Fruit fly (Drosophila melanogaster) whole organism, pupa: Measurements from ENCODE around the gene CG18788.

Experiments
- CG10348 ChIP-seq: fragments of 200-800 bp; sonication (Bioruptor generic); IDR thresholded peaks from 2 replicates; pipeline ENCODE4 v1.3.6; 2022; ENCODE audit warnings: missing biosample characterization, missing genetic modification characterization
- CG12605 ChIP-seq: fragments of 200-800 bp; sonication (Bioruptor generic); IDR thresholded peaks from 2 replicates; pipeline ENCODE4 v1.3.6; 2022; ENCODE audit warnings: missing biosample characterization, missing genetic modification characterization
- CG13204 ChIP-seq: fragments of 200-800 bp; sonication (Bioruptor generic); optimal IDR thresholded peaks from 2 replicates; lab custom pipeline; 2018; ENCODE audit warnings: missing biosample characterization, mild to moderate bottlenecking, missing genetic modification characterization, moderate library complexity
- CG14655 ChIP-seq: fragments of 200-800 bp; sonication (Bioruptor generic); optimal IDR thresholded peaks from 3 replicates; lab custom pipeline; 2017; ENCODE audit warnings: mild to moderate bottlenecking, missing biosample characterization, missing genetic modification reagents, missing genetic modification characterization
- CG15710 ChIP-seq: fragments of 200-800 bp; sonication (Bioruptor generic); optimal IDR thresholded peaks from 2 replicates; lab custom pipeline; 2018; ENCODE audit warnings: missing biosample characterization, mild to moderate bottlenecking, missing genetic modification characterization, moderate library complexity
- CG17806 ChIP-seq: fragments of 200-800 bp; sonication (Bioruptor generic); optimal IDR thresholded peaks from 2 replicates; lab custom pipeline; 2018; ENCODE audit warnings: missing biosample characterization, mild to moderate bottlenecking, missing genetic modification characterization, moderate library complexity
- CG32121 ChIP-seq: fragments of 200-800 bp; sonication (Bioruptor generic); IDR thresholded peaks from 2 replicates; pipeline ENCODE4 v1.3.6; 2022; ENCODE audit warnings: missing biosample characterization, missing genetic modification characterization
- CG34367 ChIP-seq: fragments of 200-800 bp; sonication (Bioruptor generic); optimal IDR thresholded peaks from 2 replicates; lab custom pipeline; 2018; ENCODE audit warnings: missing biosample characterization, mild to moderate bottlenecking, missing genetic modification characterization
- CG4496 ChIP-seq: fragments of 200-800 bp; sonication (Bioruptor generic); IDR thresholded peaks from 3 replicates; pipeline ENCODE4 v1.3.6; 2022; ENCODE audit warnings: missing biosample characterization, missing genetic modification characterization
- CG8159 ChIP-seq: fragments of 200-800 bp; sonication (Bioruptor generic); optimal IDR thresholded peaks from 3 replicates; lab custom pipeline; 2018; ENCODE audit warnings: missing biosample characterization, mild to moderate bottlenecking, missing genetic modification characterization, moderate library complexity
- CG8301 ChIP-seq: fragments of 200-800 bp; sonication (Bioruptor generic); optimal IDR thresholded peaks from 2 replicates; lab custom pipeline; 2018; ENCODE audit warnings: missing biosample characterization, mild to moderate bottlenecking, missing genetic modification characterization
- CG9948 ChIP-seq: fragments of 200-800 bp; sonication (Bioruptor generic); optimal IDR thresholded peaks from 2 replicates; lab custom pipeline; 2018; ENCODE audit warnings: missing biosample characterization, mild to moderate bottlenecking, missing genetic modification characterization, moderate library complexity
- D1 ChIP-seq: fragments of 200-800 bp; sonication (Bioruptor generic); optimal IDR thresholded peaks from 2 replicates; lab custom pipeline; 2018; ENCODE audit warnings: missing biosample characterization, mild to moderate bottlenecking, missing genetic modification characterization, moderate library complexity
- EcR ChIP-seq: fragments of 200-800 bp; sonication (Bioruptor generic); optimal IDR thresholded peaks from 3 replicates; lab custom pipeline; 2019; ENCODE audit warnings: missing biosample characterization, missing genetic modification characterization, mild to moderate bottlenecking, moderate library complexity, missing genetic modification reagents
- Ets98B ChIP-seq: fragments of 200-800 bp; sonication (Bioruptor generic); IDR thresholded peaks from 2 replicates; pipeline ENCODE4 v1.3.6; 2022; ENCODE audit warnings: missing biosample characterization, missing genetic modification characterization
- Pif1A ChIP-seq: fragments of 200-800 bp; sonication (Bioruptor generic); optimal IDR thresholded peaks from 3 replicates; lab custom pipeline; 2016; ENCODE audit warnings: missing biosample characterization, missing genetic modification characterization
- Pif1B ChIP-seq: fragments of 200-800 bp; sonication (Bioruptor generic); optimal IDR thresholded peaks from 3 replicates; lab custom pipeline; 2016; ENCODE audit warnings: missing biosample characterization, missing genetic modification characterization
- Snoo ChIP-seq: fragments of 200-800 bp; sonication (Bioruptor generic); optimal IDR thresholded peaks from 3 replicates; lab custom pipeline; 2017; ENCODE audit warnings: missing biosample characterization, mild to moderate bottlenecking, missing genetic modification characterization, inconsistent platforms
- fd96Ca ChIP-seq: fragments of 200-800 bp; sonication (Bioruptor generic); IDR thresholded peaks from 3 replicates; pipeline ENCODE4 v1.3.6; 2022; ENCODE audit warnings: missing biosample characterization, missing genetic modification characterization
- gl ChIP-seq: fragments of 200-800 bp; sonication (Bioruptor generic); optimal IDR thresholded peaks from 2 replicates; lab custom pipeline; 2018; ENCODE audit warnings: missing biosample characterization, mild to moderate bottlenecking, missing genetic modification characterization
- rn ChIP-seq: fragments of 200-800 bp; sonication (Bioruptor generic); IDR thresholded peaks from 2 replicates; pipeline ENCODE4 v1.3.6; 2022; ENCODE audit warnings: missing biosample characterization, missing genetic modification characterization

CG18788 gene

DNA sequence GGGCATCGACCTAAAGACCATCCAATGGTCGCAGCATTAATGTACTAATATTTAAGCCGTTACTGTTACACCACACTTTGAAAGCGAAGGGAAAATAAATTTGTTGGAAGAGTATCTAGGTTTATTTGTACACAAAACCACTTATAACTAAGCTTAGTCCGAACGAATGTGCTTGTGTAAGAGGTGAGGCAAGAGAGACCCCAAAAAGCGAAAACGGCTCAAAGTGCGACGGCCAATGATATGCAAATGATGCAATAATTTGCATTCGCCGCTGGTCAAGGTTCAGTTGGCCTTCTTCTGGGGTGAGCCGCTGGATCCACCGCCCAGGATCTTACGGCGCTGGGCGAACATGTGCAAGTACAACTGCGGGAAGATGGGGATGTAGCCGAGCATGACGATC is 32.9 kb upstream of the CG18788 start:
- TF ChIP-seq CG8159, result no peak
- peak; percentile 24 for TF ChIP-seq EcR

DNA sequence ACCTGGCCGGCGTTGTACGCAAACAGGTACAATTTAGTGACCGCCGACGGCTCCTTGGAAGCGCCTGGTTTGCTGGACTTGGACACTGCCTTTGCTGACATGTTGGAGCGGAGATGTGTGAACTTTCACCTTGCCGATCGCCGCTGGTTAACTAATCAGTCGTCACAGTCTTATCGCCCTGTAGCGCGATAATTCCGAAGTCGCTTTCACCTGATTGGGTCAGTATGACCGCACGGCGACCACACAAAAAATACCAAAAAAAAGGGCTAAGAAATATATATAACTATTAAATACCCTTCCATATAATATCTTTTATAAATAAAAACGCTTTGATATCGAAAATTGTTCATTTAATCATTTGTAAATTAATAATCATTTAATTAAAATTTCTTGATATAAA is 31.9 kb upstream of the CG18788 start, which contains the start of gene Hacd1:
Gene Hacd1 (minus strand): TSS at position 216 of the 400 bp plus-strand sequence.
- TF ChIP-seq fd96Ca (GFP tag; lab: Robert Waterston, UW), result no peak

- TF ChIP-seq Pif1A (GFP tag; lab: Kevin White, UChicago) (peak; percentile 34), CG12605 (GFP tag; lab: Robert Waterston, UW) (no peak), D1 (no peak), CG10348 (GFP tag; lab: Robert Waterston, UW) (no peak), CG34367 (tag; lab: Kevin White, UChicago) (no peak), CG32121 (no peak), gl (tag; lab: Kevin White, UChicago) (peak; percentile 30), CG9948 (tag; lab: Kevin White, UChicago) (no peak), CG17806 (tag; lab: Kevin White, UChicago) (peak; percentile 27), CG8159 (peak; percentile 38), CG14655 (GFP tag; lab: Kevin White, UChicago) (peak; percentile 56), Ets98B (GFP tag; lab: Robert Waterston, UW) (no peak), rn (GFP tag; lab: Robert Waterston, UW) (no peak), CG8301 (tag; lab: Kevin White, UChicago) (no peak), CG15710 (tag; lab: Kevin White, UChicago) (peak; percentile 32), Snoo (tag; lab: Kevin White, UChicago) (peak; percentile 32), Pif1B (no peak), EcR (peak; percentile 77), fd96Ca (GFP tag; lab: Robert Waterston, UW) (no peak), CG13204 (GFP tag; lab: Kevin White, UChicago) (peak; percentile 99), CG4496 (no peak)
Observed at dm6 chr2L:12002922-12003791, 30.8 kb upstream of the CG18788 start.

DNA sequence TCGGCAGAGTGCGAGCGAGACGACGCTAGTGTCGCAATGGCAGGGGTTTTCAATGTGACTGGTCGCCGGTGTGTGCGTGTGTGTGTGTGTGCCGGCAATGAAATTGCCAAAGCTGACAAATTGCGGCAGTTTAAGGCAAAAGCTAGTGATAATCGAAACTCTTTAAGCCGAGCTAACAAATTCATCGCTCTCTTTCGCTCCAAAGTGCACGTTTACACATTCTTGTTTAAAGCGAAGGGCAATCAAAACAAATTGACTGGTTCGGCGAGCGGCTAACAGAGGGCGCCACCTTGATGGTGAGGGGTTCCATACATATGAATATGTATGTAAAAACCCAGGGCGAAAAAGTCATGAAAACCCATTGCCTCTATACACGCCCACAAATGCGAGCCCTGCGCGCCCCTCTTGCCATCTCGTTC is 30.2 kb upstream of the CG18788 start:
- no peak for TF ChIP-seq CG9948 (tag; lab: Kevin White, UChicago)
- TF ChIP-seq Ets98B (GFP tag; lab: Robert Waterston, UW), result no peak
- no peak for TF ChIP-seq Snoo (tag; lab: Kevin White, UChicago)
- no peak for TF ChIP-seq Pif1B
- TF ChIP-seq gl (tag; lab: Kevin White, UChicago), result no peak
- TF ChIP-seq EcR, result no peak
- TF ChIP-seq CG12605 (GFP tag; lab: Robert Waterston, UW), result no peak
- no peak for TF ChIP-seq CG14655 (GFP tag; lab: Kevin White, UChicago)
- no peak for TF ChIP-seq CG34367 (tag; lab: Kevin White, UChicago)
- no peak for TF ChIP-seq CG8301 (tag; lab: Kevin White, UChicago)
- no peak for TF ChIP-seq CG32121
- TF ChIP-seq CG15710 (tag; lab: Kevin White, UChicago), result no peak
- no peak for TF ChIP-seq fd96Ca (GFP tag; lab: Robert Waterston, UW)
- no peak for TF ChIP-seq CG13204 (GFP tag; lab: Kevin White, UChicago)
- TF ChIP-seq D1, result no peak

DNA sequence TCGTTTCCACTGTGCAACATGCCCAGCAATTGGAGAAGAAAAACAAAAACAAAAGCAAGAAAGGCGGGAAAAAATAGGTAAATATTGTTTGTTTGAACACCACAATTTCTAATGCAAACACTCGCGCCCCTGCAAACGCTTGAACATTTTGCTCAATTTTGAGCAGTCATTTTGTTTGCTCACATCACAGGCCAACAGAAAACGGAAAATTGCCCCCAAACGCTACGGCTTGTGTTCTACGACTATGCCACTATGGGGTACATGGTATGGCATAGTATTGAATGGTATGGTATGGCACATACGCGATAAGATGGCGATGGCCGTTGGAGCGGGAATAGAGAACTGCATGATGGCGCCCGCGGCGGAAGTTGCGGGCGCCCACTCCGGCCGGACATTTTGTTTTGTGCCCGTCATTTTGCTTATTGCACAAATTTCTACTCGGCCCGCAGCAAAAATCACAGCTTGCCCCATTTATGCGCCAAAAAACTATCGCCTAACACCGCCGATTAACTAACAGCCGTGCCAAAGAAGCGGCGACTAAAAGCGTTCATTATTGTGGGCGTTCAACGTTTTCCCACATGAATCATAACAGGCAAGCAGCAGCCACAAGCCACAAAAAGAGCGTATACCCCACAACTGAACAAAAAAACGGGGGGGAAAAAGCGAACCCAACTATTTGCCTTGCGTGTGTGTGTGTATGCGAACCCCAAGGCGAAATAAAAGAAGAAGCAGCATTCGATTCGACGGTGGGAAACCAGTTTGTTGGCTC is 29.6 kb upstream of the CG18788 start:
- no peak for TF ChIP-seq CG8301 (tag; lab: Kevin White, UChicago)
- peak; percentile 10 for TF ChIP-seq Pif1B
- peak; percentile 68 for TF ChIP-seq CG13204 (GFP tag; lab: Kevin White, UChicago)
- TF ChIP-seq CG15710 (tag; lab: Kevin White, UChicago), result peak; percentile 18
- TF ChIP-seq CG10348 (GFP tag; lab: Robert Waterston, UW), result no peak
- no peak for TF ChIP-seq CG12605 (GFP tag; lab: Robert Waterston, UW)
- no peak for TF ChIP-seq gl (tag; lab: Kevin White, UChicago)
- no peak for TF ChIP-seq rn (GFP tag; lab: Robert Waterston, UW)
- TF ChIP-seq Pif1A (GFP tag; lab: Kevin White, UChicago), result peak; percentile 0
- TF ChIP-seq D1, result no peak
- TF ChIP-seq CG9948 (tag; lab: Kevin White, UChicago), result peak; percentile 1
- peak; percentile 31 for TF ChIP-seq CG34367 (tag; lab: Kevin White, UChicago)
- no peak for TF ChIP-seq CG4496
- TF ChIP-seq EcR, result peak; percentile 78
- TF ChIP-seq Snoo (tag; lab: Kevin White, UChicago), result no peak
- TF ChIP-seq Ets98B (GFP tag; lab: Robert Waterston, UW), result no peak
- no peak for TF ChIP-seq CG32121
